Comparison of ENCODE assay signal across 1 fruit fly cellular context in the genomic region with DNA sequence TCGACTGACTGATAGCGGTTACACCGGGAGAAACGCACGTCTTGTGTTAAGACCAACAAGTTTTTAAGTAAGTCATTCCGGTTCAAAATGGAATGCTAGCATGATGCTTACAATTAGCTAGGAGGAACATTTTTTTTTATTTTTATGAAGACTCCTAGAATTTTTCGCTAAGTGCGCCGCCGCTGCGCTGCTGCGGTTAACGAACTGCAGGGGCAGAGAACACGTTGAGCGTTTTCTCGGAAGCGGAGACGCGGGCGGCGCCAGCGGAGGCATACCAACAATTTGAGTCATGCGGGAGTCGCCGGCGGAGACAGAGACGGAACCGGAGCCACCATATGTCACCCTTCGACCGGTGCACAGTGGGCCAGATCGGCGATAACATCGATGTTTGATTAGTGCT.
TF ChIP-seq lines count a peak whose summit lies in the region.

No protein-coding gene starts in this region.

TF ChIP-seq in whole organism, embryonic, 481 proteins besides CTCF, POLR2A, EP300 and RAD21 (continued from another document and continues in another):
- TF ChIP-seq Gsc (GFP tag; IDR thresholded peaks at IDR 0.05; lab: Robert Waterston, UW) (peak; percentile 91), cwo (GFP tag; optimal IDR thresholded peaks at IDR 0.05; lab: Kevin White, UChicago) (peak; percentile 93), maf-S (GFP tag; optimal IDR thresholded peaks at IDR 0.05; lab: Kevin White, UChicago) (peak; percentile 97), gt (GFP tag; IDR thresholded peaks at IDR 0.05; lab: Robert Waterston, UW) (peak; percentile 93), Lim3 (GFP tag; IDR thresholded peaks at IDR 0.05; lab: Robert Waterston, UW) (peak; percentile 86), pzg (GFP tag; optimal IDR thresholded peaks at IDR 0.05; lab: Kevin White, UChicago) (peak; percentile 17), CG15269 (tag; optimal IDR thresholded peaks at IDR 0.05; lab: Kevin White, UChicago) (peak; percentile 97), CG10274 (GFP tag; optimal IDR thresholded peaks at IDR 0.05; lab: Kevin White, UChicago) (peak; percentile 90), ac (GFP tag; optimal IDR thresholded peaks at IDR 0.05; lab: Kevin White, UChicago) (peak; percentile 79), zfh1 (GFP tag; IDR thresholded peaks at IDR 0.05; lab: Robert Waterston, UW) (peak; percentile 99), CG32767 (GFP tag; IDR thresholded peaks at IDR 0.05; lab: Robert Waterston, UW) (peak; percentile 96), CG14710 (tag; optimal IDR thresholded peaks at IDR 0.05; lab: Kevin White, UChicago) (peak; percentile 92), HLHmδ (GFP tag; optimal IDR thresholded peaks at IDR 0.05; lab: Kevin White, UChicago) (no peak), phol (tag; optimal IDR thresholded peaks at IDR 0.05; lab: Kevin White, UChicago) (peak; percentile 94), nmo (GFP tag; optimal IDR thresholded peaks at IDR 0.05; lab: Kevin White, UChicago) (peak; percentile 97), CkIIα-i1 (GFP tag; IDR thresholded peaks at IDR 0.05; lab: Robert Waterston, UW) (peak; percentile 85), TFAM (GFP tag; optimal IDR thresholded peaks at IDR 0.05; lab: Kevin White, UChicago) (peak; percentile 82), croc (GFP tag; conservative IDR thresholded peaks at IDR 0.05; lab: Robert Waterston, UW) (peak; percentile 95), Blimp-1 (GFP tag; optimal IDR thresholded peaks at IDR 0.05; lab: Kevin White, UChicago) (peak; percentile 95), CG30403 (GFP tag; optimal IDR thresholded peaks at IDR 0.05; lab: Kevin White, UChicago) (peak; percentile 97), CG13424 (tag; optimal IDR thresholded peaks at IDR 0.05; lab: Kevin White, UChicago) (peak; percentile 98), ttk (GFP tag; IDR thresholded peaks at IDR 0.05; lab: Robert Waterston, UW) (peak; percentile 96), CG16815 (GFP tag; optimal IDR thresholded peaks at IDR 0.05; lab: Kevin White, UChicago) (peak; percentile 90), CG14860 (GFP tag; IDR thresholded peaks at IDR 0.05; lab: Robert Waterston, UW; ENCODE audit: partially characterized antibody) (no peak), lov (optimal IDR thresholded peaks at IDR 0.05; lab: Kevin White, UChicago) (no peak), lov (GFP tag; IDR thresholded peaks at IDR 0.05; lab: Robert Waterston, UW) (peak; percentile 97), dmrt11E (tag; optimal IDR thresholded peaks at IDR 0.05; lab: Kevin White, UChicago) (peak; percentile 92), CG13624 (GFP tag; optimal IDR thresholded peaks at IDR 0.05; lab: Kevin White, UChicago) (peak; percentile 96), crol (GFP tag; IDR thresholded peaks at IDR 0.05; lab: Robert Waterston, UW) (peak; percentile 88), hb (GFP tag; IDR thresholded peaks at IDR 0.05; lab: Robert Waterston, UW; ENCODE audit: partially characterized antibody) (no peak), bsh (GFP tag; optimal IDR thresholded peaks at IDR 0.05; lab: Kevin White, UChicago) (peak; percentile 92 to 98), gcm2 (GFP tag; optimal IDR thresholded peaks at IDR 0.05; lab: Kevin White, UChicago) (peak; percentile 94), Mes4 (GFP tag; optimal IDR thresholded peaks at IDR 0.05; lab: Kevin White, UChicago) (peak; percentile 96), ash1 (GFP tag; optimal IDR thresholded peaks at IDR 0.05; lab: Kevin White, UChicago) (peak; percentile 69), Sox100B (GFP tag; optimal IDR thresholded peaks at IDR 0.05; lab: Kevin White, UChicago) (peak; percentile 95), Taf1 (GFP tag; IDR thresholded peaks at IDR 0.05; lab: Robert Waterston, UW) (peak; percentile 79), CG8290 (GFP tag; optimal IDR thresholded peaks at IDR 0.05; lab: Kevin White, UChicago) (peak; percentile 93), CG8290 (tag; optimal IDR thresholded peaks at IDR 0.05; lab: Kevin White, UChicago) (peak; percentile 80 to 87), lmd (GFP tag; IDR thresholded peaks at IDR 0.05; lab: Robert Waterston, UW) (peak; percentile 96), CG10565 (GFP tag; optimal IDR thresholded peaks at IDR 0.05; lab: Kevin White, UChicago) (peak; percentile 93), Awh (GFP tag; IDR thresholded peaks at IDR 0.05; lab: Robert Waterston, UW) (peak; percentile 97), al (GFP tag; IDR thresholded peaks at IDR 0.05; lab: Robert Waterston, UW) (peak; percentile 89), Bgb (GFP tag; IDR thresholded peaks at IDR 0.05; lab: Robert Waterston, UW; ENCODE audit: partially characterized antibody) (no peak), ham (GFP tag; IDR thresholded peaks at IDR 0.05; lab: Robert Waterston, UW) (peak; percentile 80), CG12391 (tag; optimal IDR thresholded peaks at IDR 0.05; lab: Kevin White, UChicago) (peak; percentile 96), ato (GFP tag; IDR thresholded peaks at IDR 0.05; lab: Robert Waterston, UW; ENCODE audit: partially characterized antibody) (no peak), Six4 (GFP tag; optimal IDR thresholded peaks at IDR 0.05; lab: Kevin White, UChicago) (peak; percentile 98), E2f1 (GFP tag; IDR thresholded peaks at IDR 0.05; lab: Robert Waterston, UW) (peak; percentile 97), sna (GFP tag; IDR thresholded peaks at IDR 0.05; lab: Robert Waterston, UW; ENCODE audit: partially characterized antibody) (no peak), PHDP (tag; optimal IDR thresholded peaks at IDR 0.05; lab: Kevin White, UChicago) (peak; percentile 94), corto (GFP tag; optimal IDR thresholded peaks at IDR 0.05; lab: Kevin White, UChicago) (peak; percentile 97), CG10979 (tag; optimal IDR thresholded peaks at IDR 0.05; lab: Kevin White, UChicago) (peak; percentile 96), ssp (GFP tag; IDR thresholded peaks at IDR 0.05; lab: Robert Waterston, UW) (peak; percentile 89), Hr39 (optimal IDR thresholded peaks at IDR 0.05; lab: Kevin White, UChicago) (no peak), CG9932 (GFP tag; IDR thresholded peaks at IDR 0.05; lab: Robert Waterston, UW) (peak; percentile 89), Abd-B (GFP tag; optimal IDR thresholded peaks at IDR 0.05; lab: Kevin White, UChicago) (peak; percentile 93), CG6854 (GFP tag; optimal IDR thresholded peaks at IDR 0.05; lab: Kevin White, UChicago) (peak; percentile 92), CG5180 (GFP tag; optimal IDR thresholded peaks at IDR 0.05; lab: Kevin White, UChicago) (peak; percentile 89), Lhr (GFP tag; optimal IDR thresholded peaks at IDR 0.05; lab: Kevin White, UChicago) (peak; percentile 84), wek (GFP tag; optimal IDR thresholded peaks at IDR 0.05; lab: Kevin White, UChicago) (peak; percentile 85), CG8924 (tag; optimal IDR thresholded peaks at IDR 0.05; lab: Kevin White, UChicago) (peak; percentile 96), CG9876 (GFP tag; optimal IDR thresholded peaks at IDR 0.05; lab: Kevin White, UChicago) (peak; percentile 95), CG12236 (GFP tag; optimal IDR thresholded peaks at IDR 0.05; lab: Kevin White, UChicago) (peak; percentile 94), CG17186 (GFP tag; optimal IDR thresholded peaks at IDR 0.05; lab: Kevin White, UChicago) (peak; percentile 85), nerfin-1 (tag; optimal IDR thresholded peaks at IDR 0.05; lab: Kevin White, UChicago) (peak; percentile 94), CG12299 (tag; optimal IDR thresholded peaks at IDR 0.05; lab: Kevin White, UChicago) (peak; percentile 91), ftz-f1 (GFP tag; optimal IDR thresholded peaks at IDR 0.05; lab: Kevin White, UChicago) (peak; percentile 77), Gug (GFP tag; IDR thresholded peaks at IDR 0.05; lab: Robert Waterston, UW) (peak; percentile 94), exex (tag; optimal IDR thresholded peaks at IDR 0.05; lab: Kevin White, UChicago) (peak; percentile 69), B-H1 (GFP tag; IDR thresholded peaks at IDR 0.05; lab: Robert Waterston, UW) (peak; percentile 95), CG6175 (GFP tag; IDR thresholded peaks at IDR 0.05; lab: Robert Waterston, UW) (peak; percentile 91), Meics (GFP tag; optimal IDR thresholded peaks at IDR 0.05; lab: Kevin White, UChicago) (peak; percentile 94), unpg (GFP tag; optimal IDR thresholded peaks at IDR 0.05; lab: Kevin White, UChicago) (peak; percentile 97), CG11398 (GFP tag; optimal IDR thresholded peaks at IDR 0.05; lab: Kevin White, UChicago) (peak; percentile 95), chinmo (GFP tag; IDR thresholded peaks at IDR 0.05; lab: Robert Waterston, UW; ENCODE audit: partially characterized antibody) (peak; percentile 63; the same call in 1 of the 4 replicates), CG12769 (tag; optimal IDR thresholded peaks at IDR 0.05; lab: Kevin White, UChicago) (peak; percentile 93), crp (GFP tag; optimal IDR thresholded peaks at IDR 0.05; lab: Kevin White, UChicago) (peak in 1 of 2 experiments; percentile 63), Drgx (GFP tag; IDR thresholded peaks at IDR 0.05; lab: Robert Waterston, UW) (peak; percentile 98), CG13894 (tag; optimal IDR thresholded peaks at IDR 0.05; lab: Kevin White, UChicago) (peak; percentile 83), lab (GFP tag; optimal IDR thresholded peaks at IDR 0.05; lab: Kevin White, UChicago) (peak; percentile 98), cg (GFP tag; optimal IDR thresholded peaks at IDR 0.05; lab: Kevin White, UChicago) (no peak), otp (GFP tag; IDR thresholded peaks at IDR 0.05; lab: Robert Waterston, UW) (peak; percentile 98), vfl (GFP tag; optimal IDR thresholded peaks at IDR 0.05; lab: Kevin White, UChicago) (peak; percentile 89), dimm (GFP tag; IDR thresholded peaks at IDR 0.05; lab: Robert Waterston, UW) (peak; percentile 97), CG10321 (GFP tag; IDR thresholded peaks at IDR 0.05; lab: Robert Waterston, UW) (peak; percentile 84), Dbx (GFP tag; IDR thresholded peaks at IDR 0.05; lab: Robert Waterston, UW) (peak; percentile 94), Myb (GFP tag; optimal IDR thresholded peaks at IDR 0.05; lab: Kevin White, UChicago) (peak; percentile 87), CG31441 (GFP tag; IDR thresholded peaks at IDR 0.05; lab: Robert Waterston, UW) (peak; percentile 96), CG33213 (GFP tag; optimal IDR thresholded peaks at IDR 0.05; lab: Kevin White, UChicago) (peak; percentile 97), CG18476 (GFP tag; optimal IDR thresholded peaks at IDR 0.05; lab: Kevin White, UChicago) (peak; percentile 95), CG15479 (GFP tag; optimal IDR thresholded peaks at IDR 0.05; lab: Kevin White, UChicago) (peak; percentile 44), Hr78 (GFP tag; optimal IDR thresholded peaks at IDR 0.05; lab: Kevin White, UChicago) (peak in 1 of 2 experiments; percentile 90), CG12071 (GFP tag; optimal IDR thresholded peaks at IDR 0.05; lab: Kevin White, UChicago) (peak; percentile 95), chm (GFP tag; IDR thresholded peaks at IDR 0.05; lab: Robert Waterston, UW) (peak; percentile 97), ara (GFP tag; IDR thresholded peaks at IDR 0.05; lab: Robert Waterston, UW) (peak; percentile 98), CG10462 (GFP tag; optimal IDR thresholded peaks at IDR 0.05; lab: Kevin White, UChicago) (peak; percentile 93), bigmax (GFP tag; optimal IDR thresholded peaks at IDR 0.05; lab: Kevin White, UChicago) (peak; percentile 68), CG12942 (GFP tag; optimal IDR thresholded peaks at IDR 0.05; lab: Kevin White, UChicago) (peak; percentile 96), slp2 (GFP tag; optimal IDR thresholded peaks at IDR 0.05; lab: Kevin White, UChicago) (peak; percentile 97), CG14441 (GFP tag; IDR thresholded peaks at IDR 0.05; lab: Robert Waterston, UW) (peak; percentile 98), CG7372 (GFP tag; IDR thresholded peaks at IDR 0.05; lab: Robert Waterston, UW) (peak; percentile 96), CG2116 (GFP tag; optimal IDR thresholded peaks at IDR 0.05; lab: Kevin White, UChicago) (peak; percentile 76), wdn (GFP tag; IDR thresholded peaks at IDR 0.05; lab: Robert Waterston, UW) (peak; percentile 93), MESR4 (GFP tag; optimal IDR thresholded peaks at IDR 0.05; lab: Kevin White, UChicago) (peak; percentile 62), Oaz (GFP tag; IDR thresholded peaks at IDR 0.05; lab: Robert Waterston, UW) (peak; percentile 96), shn (GFP tag; optimal IDR thresholded peaks at IDR 0.05; lab: Kevin White, UChicago) (peak; percentile 94), CG15696 (tag; optimal IDR thresholded peaks at IDR 0.05; lab: Kevin White, UChicago) (peak; percentile 90), Oli (tag; optimal IDR thresholded peaks at IDR 0.05; lab: Kevin White, UChicago) (peak; percentile 96), trem (tag; optimal IDR thresholded peaks at IDR 0.05; lab: Kevin White, UChicago) (peak; percentile 89), Sin3A (optimal IDR thresholded peaks at IDR 0.05; lab: Kevin White, UChicago) (no peak), CG18262 (tag; optimal IDR thresholded peaks at IDR 0.05; lab: Kevin White, UChicago) (peak; percentile 94), CG3995 (GFP tag; optimal IDR thresholded peaks at IDR 0.05; lab: Kevin White, UChicago) (peak; percentile 72), Kr (GFP tag; optimal IDR thresholded peaks at IDR 0.05; lab: Kevin White, UChicago) (peak; percentile 12), insv (GFP tag; optimal IDR thresholded peaks at IDR 0.05; lab: Kevin White, UChicago) (peak; percentile 53 to 67), HmgZ (tag; optimal IDR thresholded peaks at IDR 0.05; lab: Kevin White, UChicago) (peak; percentile 95), ERR (GFP tag; optimal IDR thresholded peaks at IDR 0.05; lab: Kevin White, UChicago) (peak; percentile 96), D19A (tag; optimal IDR thresholded peaks at IDR 0.05; lab: Kevin White, UChicago) (peak; percentile 91), sisA (GFP tag; IDR thresholded peaks at IDR 0.05; lab: Robert Waterston, UW) (peak; percentile 97), CG16779 (GFP tag; IDR thresholded peaks at IDR 0.05; lab: Robert Waterston, UW) (peak; percentile 94), CG7963 (GFP tag; IDR thresholded peaks at IDR 0.05; lab: Robert Waterston, UW; ENCODE audit: partially characterized antibody) (no peak), gsb-n (tag; optimal IDR thresholded peaks at IDR 0.05; lab: Kevin White, UChicago) (peak; percentile 93), CG3847 (GFP tag; IDR thresholded peaks at IDR 0.05; lab: Robert Waterston, UW) (peak; percentile 95), unc-4 (GFP tag; IDR thresholded peaks at IDR 0.05; lab: Robert Waterston, UW; ENCODE audit: partially characterized antibody) (no peak), fd102C (GFP tag; optimal IDR thresholded peaks at IDR 0.05; lab: Kevin White, UChicago) (peak; percentile 78), CG8089 (GFP tag; optimal IDR thresholded peaks at IDR 0.05; lab: Kevin White, UChicago) (peak; percentile 97), CG8388 (GFP tag; optimal IDR thresholded peaks at IDR 0.05; lab: Kevin White, UChicago) (peak; percentile 95), ranshi (GFP tag; IDR thresholded peaks at IDR 0.05; lab: Robert Waterston, UW) (peak; percentile 96)
